Worm (Caenorhabditis elegans) whole organism, L1 larva: ENCODE data around the gene Y54H5A.2.

Source experiments
- C16A3.4 ChIP-seq: fragments of 150-350 bp; optimal IDR thresholded peaks from 2 replicates; lab custom pipeline; 2014; ENCODE audit warnings: missing biosample characterization, missing genetic modification characterization
- C34B4.2 ChIP-seq: sonication (generic microtip); optimal IDR thresholded peaks from 2 replicates; lab custom pipeline; 2017; ENCODE audit warnings: mild to moderate bottlenecking, missing genetic modification characterization, missing compliant biosample characterization
- F16B12.6 ChIP-seq: fragments of 150-350 bp; optimal IDR thresholded peaks from 2 replicates; lab custom pipeline; 2014; ENCODE audit warnings: missing biosample characterization, missing genetic modification characterization
- alr-1 ChIP-seq: fragments of 200-800 bp; sonication (Bioruptor generic); optimal IDR thresholded peaks from 2 replicates; lab custom pipeline; 2018; ENCODE audit warnings: borderline replicate concordance, mild to moderate bottlenecking, missing genetic modification characterization, missing compliant biosample characterization
- ama-1 ChIP-seq: fragments of 150-350 bp; optimal IDR thresholded peaks from 2 replicates; lab custom pipeline; 2014
- blmp-1 ChIP-seq: fragments of 150-350 bp; optimal IDR thresholded peaks from 2 replicates; lab custom pipeline; 2014; ENCODE audit warnings: missing biosample characterization, missing genetic modification characterization
- ceh-90 ChIP-seq: sonication (generic microtip); optimal IDR thresholded peaks from 2 replicates; lab custom pipeline; 2016; ENCODE audit warnings: missing genetic modification characterization, missing compliant biosample characterization
- ces-1 ChIP-seq: fragments of 150-350 bp; optimal IDR thresholded peaks from 2 replicates; lab custom pipeline; 2014; ENCODE audit warnings: missing biosample characterization, missing genetic modification reagents, missing genetic modification characterization
- dsc-1 ChIP-seq: sonication (generic microtip); optimal IDR thresholded peaks from 2 replicates; lab custom pipeline; 2016; ENCODE audit warnings: mild to moderate bottlenecking, missing genetic modification characterization, missing compliant biosample characterization
- efl-1 ChIP-seq, 4 experiments: fragments of 150-350 bp; optimal IDR thresholded peaks in 3 of 4; peaks in 1 of 4; 1 replicate in 1 of 4; 2 replicates in 3 of 4; lab custom pipeline; 2014; ENCODE audit warnings: missing biosample characterization in 2 of 4, missing genetic modification characterization in 2 of 4, missing genetic modification reagents in 2 of 4
- egl-27 ChIP-seq, 2 experiments: fragments of 150-350 bp in 1 of 2; sonication (generic microtip); optimal IDR thresholded peaks; 3 replicates each; lab custom pipeline; 2017 to 2018; ENCODE audit warnings: missing biosample characterization in 2 of 2, missing genetic modification characterization in 2 of 2, missing genetic modification reagents in 2 of 2
- elt-3 ChIP-seq, 6 experiments: fragments of 150-350 bp in 1 of 6; sonication (generic microtip); optimal IDR thresholded peaks; 2 replicates each; lab custom pipeline; 2017 to 2018; ENCODE audit warnings: missing biosample characterization in 6 of 6, missing genetic modification characterization in 6 of 6, inconsistent platforms in 1 of 6
- fkh-8 ChIP-seq: sonication (generic microtip); optimal IDR thresholded peaks from 2 replicates; lab custom pipeline; 2016; ENCODE audit warnings: mild to moderate bottlenecking, missing genetic modification characterization, missing compliant biosample characterization
- grh-1 ChIP-seq: fragments of 200-800 bp; sonication (Bioruptor generic); IDR thresholded peaks from 2 replicates; pipeline ENCODE4 v1.3.6; 2022; ENCODE audit warnings: missing genetic modification reagents, missing genetic modification characterization, missing compliant biosample characterization
- hlh-17 ChIP-seq: fragments of 200-800 bp; sonication (Bioruptor generic); optimal IDR thresholded peaks from 2 replicates; lab custom pipeline; 2018; ENCODE audit warnings: missing genetic modification characterization, mild to moderate bottlenecking, missing compliant biosample characterization, moderate library complexity, borderline replicate concordance
- hpl-2 ChIP-seq: fragments of 150-350 bp; optimal IDR thresholded peaks from 2 replicates; lab custom pipeline; 2014; ENCODE audit warnings: missing biosample characterization, missing genetic modification reagents, missing genetic modification characterization
- lin-13 ChIP-seq: fragments of 150-350 bp; optimal IDR thresholded peaks from 2 replicates; lab custom pipeline; 2014; ENCODE audit warnings: missing biosample characterization, missing genetic modification reagents, missing genetic modification characterization
- lin-14 ChIP-seq: fragments of 200-800 bp; sonication (Bioruptor generic); optimal IDR thresholded peaks from 2 replicates; lab custom pipeline; 2018; ENCODE audit warnings: mild to moderate bottlenecking, missing genetic modification characterization, moderate library complexity, missing compliant biosample characterization
- lin-15B ChIP-seq: fragments of 150-350 bp; sonication (generic microtip); optimal IDR thresholded peaks from 3 replicates; lab custom pipeline; 2014; ENCODE audit warnings: missing biosample characterization, missing genetic modification characterization
- lir-3 ChIP-seq: sonication (generic microtip); optimal IDR thresholded peaks from 2 replicates; lab custom pipeline; 2016; ENCODE audit warnings: mild to moderate bottlenecking, missing genetic modification characterization, moderate library complexity, missing compliant biosample characterization; ENCODE audit not compliant: poor library complexity
- mab-9 ChIP-seq: fragments of 200-800 bp; sonication (Bioruptor generic); IDR thresholded peaks from 2 replicates; pipeline ENCODE4 v1.3.6; 2022; ENCODE audit warnings: missing genetic modification reagents, missing genetic modification characterization, missing compliant biosample characterization
- mef-2 ChIP-seq: fragments of 150-350 bp; optimal IDR thresholded peaks from 2 replicates; lab custom pipeline; 2014; ENCODE audit warnings: missing biosample characterization, missing genetic modification characterization
- mep-1 ChIP-seq: fragments of 150-350 bp; optimal IDR thresholded peaks from 2 replicates; lab custom pipeline; 2014; ENCODE audit warnings: missing biosample characterization, missing genetic modification characterization
- nhr-11 ChIP-seq: fragments of 150-350 bp; optimal IDR thresholded peaks from 2 replicates; lab custom pipeline; 2014; ENCODE audit warnings: missing biosample characterization, missing genetic modification characterization
- nhr-19 ChIP-seq: fragments of 200-800 bp; sonication (Bioruptor generic); conservative IDR thresholded peaks from 2 replicates; pipeline ENCODE4 v1.3.6; 2022; ENCODE audit warnings: missing genetic modification characterization, missing compliant biosample characterization
- nhr-20 ChIP-seq: sonication (generic microtip); optimal IDR thresholded peaks from 2 replicates; lab custom pipeline; 2016; ENCODE audit warnings: mild to moderate bottlenecking, missing genetic modification characterization, missing compliant biosample characterization
- nhr-28 ChIP-seq: fragments of 150-350 bp; optimal IDR thresholded peaks from 2 replicates; lab custom pipeline; 2014; ENCODE audit warnings: missing biosample characterization, missing genetic modification characterization
- nhr-47 ChIP-seq: sonication (generic microtip); optimal IDR thresholded peaks from 2 replicates; lab custom pipeline; 2016; ENCODE audit warnings: mild to moderate bottlenecking, missing genetic modification characterization, moderate library complexity, missing compliant biosample characterization
- nhr-71 ChIP-seq: sonication (generic microtip); optimal IDR thresholded peaks from 2 replicates; lab custom pipeline; 2016; ENCODE audit warnings: mild to moderate bottlenecking, missing genetic modification characterization, moderate library complexity, missing compliant biosample characterization
- nhr-76 ChIP-seq: sonication (generic microtip); optimal IDR thresholded peaks from 2 replicates; lab custom pipeline; 2017; ENCODE audit warnings: missing biosample characterization, missing genetic modification characterization
- nhr-85 ChIP-seq: sonication (generic microtip); peaks from one replicate; lab custom pipeline; 2016; ENCODE audit warnings: missing genetic modification characterization, inconsistent platforms, missing compliant biosample characterization
- nhr-90 ChIP-seq: sonication (generic microtip); optimal IDR thresholded peaks from 2 replicates; lab custom pipeline; 2016; ENCODE audit warnings: mild to moderate bottlenecking, missing genetic modification characterization, missing compliant biosample characterization; ENCODE audit not compliant: poor library complexity
- pag-3 ChIP-seq: sonication (generic microtip); optimal IDR thresholded peaks from 2 replicates; lab custom pipeline; 2017; ENCODE audit warnings: missing genetic modification characterization, mild to moderate bottlenecking, missing compliant biosample characterization, antibody characterized with exemption, borderline replicate concordance; ENCODE audit not compliant: insufficient read depth
- skn-1 ChIP-seq: fragments of 150-350 bp; optimal IDR thresholded peaks from 2 replicates; lab custom pipeline; 2014; ENCODE audit warnings: missing biosample characterization, missing genetic modification characterization
- sox-4 ChIP-seq: sonication (generic microtip); optimal IDR thresholded peaks from 2 replicates; lab custom pipeline; 2016; ENCODE audit warnings: missing genetic modification characterization, missing compliant biosample characterization
- sup-37 ChIP-seq: fragments of 200-800 bp; sonication (Bioruptor generic); optimal IDR thresholded peaks from 2 replicates; lab custom pipeline; 2018; ENCODE audit warnings: mild to moderate bottlenecking, missing genetic modification characterization, missing compliant biosample characterization
- swsn-7 ChIP-seq: sonication (generic microtip); optimal IDR thresholded peaks from 2 replicates; lab custom pipeline; 2016; ENCODE audit warnings: missing genetic modification characterization, missing compliant biosample characterization
- tbx-2 ChIP-seq: sonication (generic microtip); optimal IDR thresholded peaks from 2 replicates; lab custom pipeline; 2016; ENCODE audit warnings: missing genetic modification characterization, missing compliant biosample characterization
- tlp-1 ChIP-seq: fragments of 150-350 bp; optimal IDR thresholded peaks from 2 replicates; lab custom pipeline; 2014; ENCODE audit warnings: missing biosample characterization, missing genetic modification characterization
- unc-130 ChIP-seq: fragments of 150-350 bp; optimal IDR thresholded peaks from 2 replicates; lab custom pipeline; 2017; ENCODE audit warnings: missing biosample characterization, missing genetic modification characterization, inconsistent platforms
- unc-62 ChIP-seq: fragments of 150-350 bp; optimal IDR thresholded peaks from 2 replicates; lab custom pipeline; 2014; ENCODE audit warnings: missing biosample characterization, missing genetic modification reagents, missing genetic modification characterization
- unc-86 ChIP-seq: sonication (generic microtip); optimal IDR thresholded peaks from 2 replicates; lab custom pipeline; 2016; ENCODE audit warnings: missing genetic modification characterization, missing compliant biosample characterization
- xbp-1 ChIP-seq: sonication (generic microtip); optimal IDR thresholded peaks from 2 replicates; lab custom pipeline; 2016; ENCODE audit warnings: missing genetic modification characterization, missing compliant biosample characterization
- ztf-4 ChIP-seq: fragments of 150-350 bp; optimal IDR thresholded peaks from 2 replicates; lab custom pipeline; 2014; ENCODE audit warnings: missing biosample characterization, missing genetic modification characterization

Gene Y54H5A.2

DNA sequence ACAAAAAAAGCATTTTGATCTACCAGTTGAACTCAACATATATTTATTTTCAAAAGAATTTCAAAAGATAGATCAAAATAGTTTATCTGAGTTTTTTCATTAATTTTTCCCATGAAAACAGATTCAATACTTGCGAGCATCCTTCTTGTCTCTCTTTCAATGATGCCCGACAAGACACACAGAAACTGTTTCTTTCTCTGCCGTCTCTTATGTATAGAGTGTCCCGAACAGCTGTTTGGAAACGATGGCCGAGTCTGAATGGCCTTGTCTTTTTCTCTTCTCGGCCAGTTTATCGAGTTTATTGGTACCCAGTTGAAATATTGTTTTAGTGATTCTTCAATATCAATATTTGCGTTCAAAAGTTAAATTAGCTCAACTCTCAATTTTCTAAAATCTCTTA, 40.6 kb downstream of the Y54H5A.2 start (continued):
- TF ChIP-seq fkh-8 (tag; lab: Kevin White, UChicago) (peak; percentile 40), C16A3.4 (tag; lab: Kevin White, UChicago) (peak; percentile 36), swsn-7 (tag; lab: Kevin White, UChicago) (peak; percentile 52), skn-1 (tag; lab: Kevin White, UChicago) (no peak), mef-2 (tag; lab: Kevin White, UChicago) (no peak), nhr-19 (peak; percentile 63), alr-1 (tag; lab: Kevin White, UChicago) (no peak), nhr-71 (tag; lab: Kevin White, UChicago) (peak; percentile 86), lin-15B (peak; percentile 46), efl-1 (optimal IDR thresholded peaks at IDR 0.05; lab: Kevin White, UChicago) (peak; percentile 76 to 80), efl-1 (GFP tag; optimal IDR thresholded peaks at IDR 0.05 in 1 of 2; lab: Kevin White, UChicago) (peak; percentile 71 to 94), dsc-1 (tag; lab: Kevin White, UChicago) (no peak), tbx-2 (tag; lab: Kevin White, UChicago) (peak; percentile 65)

DNA sequence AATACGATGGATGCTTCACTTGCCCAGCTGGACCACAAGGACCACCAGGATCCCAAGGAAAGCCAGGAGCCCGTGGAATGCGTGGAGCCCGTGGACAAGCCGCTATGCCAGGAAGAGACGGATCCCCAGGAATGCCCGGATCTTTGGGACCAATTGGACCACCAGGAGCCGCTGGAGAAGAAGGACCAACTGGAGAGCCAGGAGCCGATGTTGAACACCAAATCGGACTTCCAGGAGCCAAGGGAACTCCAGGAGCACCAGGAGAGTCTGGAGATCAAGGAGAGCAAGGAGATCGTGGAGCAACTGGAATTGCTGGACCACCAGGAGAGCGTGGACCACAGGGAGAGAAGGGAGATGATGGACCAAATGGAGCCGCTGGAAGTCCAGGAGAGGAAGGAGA, 41.4 kb downstream of the Y54H5A.2 start:
- TF ChIP-seq F16B12.6 (no peak), xbp-1 (no peak), sox-4 (tag; lab: Kevin White, UChicago) (no peak), lin-13 (GFP tag; lab: Kevin White, UChicago) (no peak), skn-1 (tag; lab: Kevin White, UChicago) (no peak), nhr-11 (tag; lab: Kevin White, UChicago) (no peak), lin-15B (no peak), tbx-2 (tag; lab: Kevin White, UChicago) (no peak), nhr-47 (tag; lab: Kevin White, UChicago) (no peak), tlp-1 (tag; lab: Kevin White, UChicago) (no peak), elt-3 (tag; optimal IDR thresholded peaks at IDR 0.05; lab: Kevin White, UChicago) (no peak), hpl-2 (no peak), ces-1 (no peak), mep-1 (tag; lab: Kevin White, UChicago) (no peak), hlh-17 (GFP tag; lab: Kevin White, UChicago) (no peak)

DNA sequence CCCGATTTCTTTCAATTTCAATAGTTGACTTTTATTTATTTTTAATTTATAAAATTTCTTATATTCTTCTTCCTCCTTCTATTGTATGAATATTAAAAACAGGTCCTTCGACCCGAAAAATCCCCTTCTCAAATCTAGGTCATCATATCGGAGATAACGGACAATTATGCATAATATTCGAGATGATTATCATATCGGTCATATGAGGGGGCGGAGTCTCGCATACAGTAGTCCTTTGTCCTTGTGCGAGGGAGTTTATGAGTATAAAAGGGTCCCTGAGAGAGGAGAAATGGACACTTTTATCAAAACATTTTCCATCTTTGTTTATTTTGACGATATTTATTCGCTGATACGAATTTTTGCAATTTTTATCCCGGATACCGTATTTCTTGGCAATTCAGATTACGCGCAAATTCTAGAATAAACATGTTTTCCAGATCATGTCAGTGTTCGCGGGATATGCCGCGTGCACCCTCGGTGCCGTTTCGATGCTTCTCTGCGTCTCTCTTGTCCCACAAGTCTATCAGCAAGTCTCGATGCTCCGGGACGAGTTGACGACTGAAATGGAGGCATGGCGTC, 42.4 kb downstream of the Y54H5A.2 start, which contains the start of gene dpy-17:
TSS of gene dpy-17 (plus strand) at position 438 of the 579 bp plus-strand sequence.
- TF ChIP-seq nhr-20 (tag; lab: Kevin White, UChicago) = no peak
- no peak for TF ChIP-seq egl-27 (tag; optimal IDR thresholded peaks at IDR 0.05; lab: Kevin White, UChicago)
- TF ChIP-seq efl-1 (optimal IDR thresholded peaks at IDR 0.05; lab: Kevin White, UChicago) = no peak
- no peak for TF ChIP-seq efl-1 (GFP tag; optimal IDR thresholded peaks at IDR 0.05 in 1 of 2; lab: Kevin White, UChicago)
- no peak for TF ChIP-seq grh-1
- no peak for TF ChIP-seq ceh-90
- no peak for TF ChIP-seq blmp-1 (tag; lab: Kevin White, UChicago)
- TF ChIP-seq hpl-2 = no peak
- no peak for TF ChIP-seq nhr-19
- TF ChIP-seq ztf-4 (tag; lab: Kevin White, UChicago) = no peak
- no peak for TF ChIP-seq unc-62 (GFP tag; lab: Kevin White, UChicago)
- TF ChIP-seq nhr-71 (tag; lab: Kevin White, UChicago) = no peak
- no peak for TF ChIP-seq nhr-90 (tag; lab: Kevin White, UChicago)
- no peak for TF ChIP-seq unc-130
- no peak for TF ChIP-seq unc-86
- no peak for TF ChIP-seq lin-15B
- TF ChIP-seq C34B4.2 (tag; lab: Kevin White, UChicago) = no peak
- TF ChIP-seq mab-9 (GFP tag; lab: Robert Waterston, UW) = no peak

DNA sequence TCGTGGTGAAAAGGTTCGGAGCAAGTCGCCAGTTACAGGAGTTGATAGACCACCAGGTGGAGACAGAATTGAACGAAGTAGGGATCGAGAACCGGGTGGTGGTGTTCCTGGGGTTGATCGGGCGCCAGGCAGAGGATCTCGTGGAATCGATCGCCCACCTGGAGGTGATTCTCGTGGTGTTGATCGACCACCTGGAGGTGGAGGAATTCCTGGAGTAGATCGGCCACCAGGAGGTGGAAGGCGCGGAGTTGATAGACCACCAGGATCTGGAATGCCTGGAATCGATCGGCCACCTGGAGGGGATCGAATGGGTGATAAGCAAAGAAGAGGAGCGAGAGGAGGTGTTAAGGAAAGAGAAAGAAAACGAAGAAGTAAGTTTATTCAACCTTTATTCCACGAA, 43.9 kb downstream of the Y54H5A.2 start:
- TF ChIP-seq sup-37 (GFP tag; lab: Kevin White, UChicago) (no peak), nhr-76 (tag; lab: Kevin White, UChicago) (no peak), grh-1 (no peak), pag-3 (tag; lab: Kevin White, UChicago) (no peak), nhr-28 (tag; lab: Kevin White, UChicago) (no peak), unc-130 (no peak), ama-1 (lab: Kevin White, UChicago) (no peak), C34B4.2 (tag; lab: Kevin White, UChicago) (no peak), ces-1 (no peak), nhr-85 (no peak), lin-14 (GFP tag; lab: Kevin White, UChicago) (no peak), nhr-19 (no peak), mab-9 (GFP tag; lab: Robert Waterston, UW) (no peak), nhr-20 (tag; lab: Kevin White, UChicago) (no peak), lir-3 (tag; lab: Kevin White, UChicago) (no peak), F16B12.6 (no peak)
